Worm (Caenorhabditis elegans) whole organism, midembryonic: ENCODE measurements around the gene pigt-1.

Experiments used
- cog-1 ChIP-seq: sonication (generic microtip); optimal IDR thresholded peaks from 2 replicates; lab custom pipeline; 2016; ENCODE audit warnings: missing genetic modification characterization, missing compliant biosample characterization
- flt-1 ChIP-seq: fragments of 200-800 bp; sonication (Bioruptor generic); IDR thresholded peaks from 2 replicates; pipeline ENCODE4 v1.3.6; 2022; ENCODE audit warnings: missing genetic modification characterization, missing compliant biosample characterization
- klf-2 ChIP-seq: fragments of 200-800 bp; sonication (Bioruptor generic); conservative IDR thresholded peaks from 2 replicates; pipeline ENCODE4 v1.3.6; 2022; ENCODE audit warnings: missing genetic modification reagents, missing genetic modification characterization, missing compliant biosample characterization
- med-1 ChIP-seq: sonication (generic microtip); optimal IDR thresholded peaks from 2 replicates; lab custom pipeline; 2017; ENCODE audit warnings: missing genetic modification characterization, mild to moderate bottlenecking, missing compliant biosample characterization, antibody characterized with exemption, missing genetic modification reagents; ENCODE audit not compliant: insufficient read depth
- ref-1 ChIP-seq: fragments of 200-800 bp; sonication (Bioruptor generic); conservative IDR thresholded peaks from 2 replicates; pipeline ENCODE4 v1.3.6; 2022; ENCODE audit warnings: missing genetic modification reagents, missing genetic modification characterization, missing compliant biosample characterization
- tab-1 ChIP-seq: fragments of 200-800 bp; sonication (Bioruptor generic); IDR thresholded peaks from 2 replicates; pipeline ENCODE4 v1.3.6; 2022; ENCODE audit warnings: missing genetic modification characterization, missing compliant biosample characterization
- ztf-23 ChIP-seq: fragments of 200-800 bp; sonication (Bioruptor generic); IDR thresholded peaks from 2 replicates; pipeline ENCODE4 v1.3.6; 2022; ENCODE audit warnings: missing genetic modification reagents, missing genetic modification characterization, missing compliant biosample characterization
- ztf-29 ChIP-seq: fragments of 200-800 bp; sonication (Bioruptor generic); IDR thresholded peaks from 2 replicates; pipeline ENCODE4 v1.3.6; 2022; ENCODE audit warnings: missing genetic modification reagents, missing genetic modification characterization, missing compliant biosample characterization

DNA sequence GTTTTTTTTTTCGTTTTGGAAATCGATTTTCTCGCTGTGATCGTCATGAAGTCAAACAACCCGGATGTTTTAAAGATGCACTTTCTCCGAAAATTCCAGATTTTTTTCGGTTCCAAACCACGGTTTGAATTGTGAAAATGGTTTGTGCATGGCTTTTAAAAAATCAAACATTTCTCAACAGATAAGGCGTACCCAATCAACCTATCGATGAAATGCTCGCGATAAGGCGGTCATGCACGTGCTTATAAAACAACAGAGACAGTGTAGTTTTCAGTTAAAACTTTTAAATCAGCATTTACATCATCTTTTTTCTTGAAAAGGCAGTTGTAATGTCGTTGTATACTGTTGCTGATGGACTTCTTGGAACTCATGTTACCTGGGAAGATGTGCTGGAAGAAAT, 26.2 kb downstream of the pigt-1 start, which contains the start of gene F58B4.5:
- TF ChIP-seq med-1 (no peak), ztf-23 (no peak), ztf-29 (no peak), tab-1 (no peak), ref-1 (GFP tag; lab: Robert Waterston, UW) (no peak), flt-1 (no peak), cog-1 (no peak), klf-2 (GFP tag; lab: Robert Waterston, UW) (no peak)
